Fruit fly (Drosophila melanogaster): ENCODE measurements around the gene PGRP-SB1.
A peak's percentile ranks its signal among the peaks of the same experiment; 100 is the strongest.

PGRP-SB1 gene

DNA sequence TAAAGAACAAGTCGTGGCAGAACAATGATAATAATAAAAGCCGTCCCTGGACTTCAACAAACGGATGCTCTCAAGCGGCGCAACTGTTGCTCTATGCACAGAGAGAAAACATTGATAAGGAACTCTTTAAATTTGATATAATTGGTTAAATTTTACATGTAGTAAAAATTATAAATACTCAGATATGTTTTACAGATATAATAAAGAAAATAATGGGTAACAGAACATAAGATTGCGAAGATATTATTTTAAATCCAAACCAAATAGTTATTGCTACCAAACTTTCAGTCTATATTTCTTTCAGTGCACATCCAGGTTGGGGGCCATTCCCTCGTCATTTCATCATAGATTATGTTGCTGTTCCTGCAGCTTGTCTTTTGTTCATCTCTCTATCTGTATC, 21.9 kb upstream of the PGRP-SB1 start (continued):
- TF ChIP-seq lola (GFP tag; optimal IDR thresholded peaks at IDR 0.05) = peak in 1 of 3 experiments; percentile 63
- TF ChIP-seq so (GFP tag; IDR thresholded peaks at IDR 0.05) = no peak
- peak; percentile 36 for TF ChIP-seq CG4424 (GFP tag; optimal IDR thresholded peaks at IDR 0.05)
- peak; percentile 70 for TF ChIP-seq Blimp-1 (GFP tag; optimal IDR thresholded peaks at IDR 0.05)
- no peak for TF ChIP-seq CG32767 (GFP tag; IDR thresholded peaks at IDR 0.05)
- peak; percentile 20 for TF ChIP-seq zf30C (GFP tag; optimal IDR thresholded peaks at IDR 0.05)
- peak; percentile 62 for TF ChIP-seq CG6254 (GFP tag; optimal IDR thresholded peaks at IDR 0.05)
- TF ChIP-seq CoRest (tag; optimal IDR thresholded peaks at IDR 0.05) = peak; percentile 6
- TF ChIP-seq CG6689 (GFP tag; IDR thresholded peaks at IDR 0.05) = 0 out of 2 replicates have a peak, but pooled peaks have one; percentile 44
- TF ChIP-seq Hmr (GFP tag; optimal IDR thresholded peaks at IDR 0.05) = no peak
- TF ChIP-seq CG14667 (GFP tag; IDR thresholded peaks at IDR 0.05) = no peak
- no peak for TF ChIP-seq da (GFP tag; optimal IDR thresholded peaks at IDR 0.05)
- no peak for TF ChIP-seq jumu (GFP tag; optimal IDR thresholded peaks at IDR 0.05)
- TF ChIP-seq NFAT (GFP tag; IDR thresholded peaks at IDR 0.05) = no peak
- no peak for TF ChIP-seq TFAM (GFP tag; optimal IDR thresholded peaks at IDR 0.05)
- peak; percentile 38 for TF ChIP-seq CG17359 (tag; optimal IDR thresholded peaks at IDR 0.05)
- TF ChIP-seq CG4617 (GFP tag; optimal IDR thresholded peaks at IDR 0.05; ENCODE audit: borderline replicate concordance) = no peak
- TF ChIP-seq CG43689 (GFP tag; IDR thresholded peaks at IDR 0.05) = no peak
- TF ChIP-seq CG9797 (GFP tag; optimal IDR thresholded peaks at IDR 0.05) = no peak
- no peak for TF ChIP-seq prd (optimal IDR thresholded peaks at IDR 0.05)
- TF ChIP-seq prd (GFP tag; IDR thresholded peaks at IDR 0.05) = peak; percentile 38; the same call in 1 of the 3 replicates
- TF ChIP-seq CG15601 (tag; optimal IDR thresholded peaks at IDR 0.05) = peak; percentile 33
- no peak for TF ChIP-seq Jarid2 (GFP tag; optimal IDR thresholded peaks at IDR 0.05)
- TF ChIP-seq Drgx (GFP tag; IDR thresholded peaks at IDR 0.05) = peak; percentile 59
- peak; percentile 49 for TF ChIP-seq CG8388 (GFP tag; optimal IDR thresholded peaks at IDR 0.05)
- TF ChIP-seq CG8944 (GFP tag; optimal IDR thresholded peaks at IDR 0.05) = no peak
- TF ChIP-seq jigr1 (GFP tag; IDR thresholded peaks at IDR 0.05) = no peak
- TF ChIP-seq nmo (GFP tag; optimal IDR thresholded peaks at IDR 0.05) = peak; percentile 66
- peak; percentile 18 for TF ChIP-seq zen (tag; optimal IDR thresholded peaks at IDR 0.05)
- TF ChIP-seq CG15696 (tag; optimal IDR thresholded peaks at IDR 0.05) = peak; percentile 54
- TF ChIP-seq CG8359 (GFP tag; optimal IDR thresholded peaks at IDR 0.05; ENCODE audit: borderline replicate concordance) = peak; percentile 3
- TF ChIP-seq CG11696 (GFP tag; IDR thresholded peaks at IDR 0.05) = no peak
- no peak for TF ChIP-seq cg (GFP tag; optimal IDR thresholded peaks at IDR 0.05)
- TF ChIP-seq CG31224 (GFP tag; IDR thresholded peaks at IDR 0.05) = no peak
- TF ChIP-seq chinmo (GFP tag; IDR thresholded peaks at IDR 0.05; ENCODE audit: partially characterized antibody) = no peak
- no peak for TF ChIP-seq hkb (optimal IDR thresholded peaks at IDR 0.05)
- peak; percentile 45; the same call in 1 of the 2 replicates for TF ChIP-seq hkb (GFP tag; IDR thresholded peaks at IDR 0.05)
- TF ChIP-seq Spps (tag; optimal IDR thresholded peaks at IDR 0.05) = peak; percentile 79
- no peak for TF ChIP-seq CG7963 (GFP tag; IDR thresholded peaks at IDR 0.05; ENCODE audit: partially characterized antibody)
- no peak for TF ChIP-seq D (optimal IDR thresholded peaks at IDR 0.05)
- TF ChIP-seq D (GFP tag; optimal IDR thresholded peaks at IDR 0.05) = peak; percentile 43
- no peak for TF ChIP-seq tgo (GFP tag; IDR thresholded peaks at IDR 0.05)
- peak; percentile 2 for TF ChIP-seq CG1233 (GFP tag; optimal IDR thresholded peaks at IDR 0.05)
- no peak for TF ChIP-seq Dref (GFP tag; IDR thresholded peaks at IDR 0.05)
- 0 out of 2 replicates have a peak, but pooled peaks have one; percentile 13 for TF ChIP-seq sim (GFP tag; IDR thresholded peaks at IDR 0.05)
- TF ChIP-seq CG11695 (GFP tag; IDR thresholded peaks at IDR 0.05) = peak; percentile 35; the same call in 1 of the 3 replicates
- no peak for TF ChIP-seq pb (GFP tag; optimal IDR thresholded peaks at IDR 0.05)
- TF ChIP-seq row (GFP tag; IDR thresholded peaks at IDR 0.05) = no peak
- no peak for TF ChIP-seq CG9932 (GFP tag; IDR thresholded peaks at IDR 0.05)
- TF ChIP-seq ATbp (GFP tag; optimal IDR thresholded peaks at IDR 0.05) = peak; percentile 18
- no peak for TF ChIP-seq Dip2 (GFP tag; IDR thresholded peaks at IDR 0.05)

Measured in whole organism, embryonic.